Worm (Caenorhabditis elegans) whole organism, young adult: ENCODE results near the gene mrpl-40.

Experiments
- B0019.2 ChIP-seq: fragments of 200-800 bp; sonication (Bioruptor generic); conservative IDR thresholded peaks from 2 replicates; pipeline ENCODE4 v1.3.6; 2022; ENCODE audit warnings: missing genetic modification reagents, missing genetic modification characterization, missing compliant biosample characterization
- B0261.1 ChIP-seq: sonication (generic microtip); optimal IDR thresholded peaks from 2 replicates; lab custom pipeline; 2016; ENCODE audit warnings: mild to moderate bottlenecking, missing genetic modification characterization, moderate library complexity, missing compliant biosample characterization
- B0336.3 ChIP-seq: fragments of 200-800 bp; sonication (Bioruptor generic); IDR thresholded peaks from 2 replicates; pipeline ENCODE4 v1.3.6; 2022; ENCODE audit warnings: missing genetic modification characterization, missing compliant biosample characterization
- D2030.7 ChIP-seq: fragments of 200-800 bp; sonication (Bioruptor generic); IDR thresholded peaks from 2 replicates; pipeline ENCODE4 v1.3.6; 2022; ENCODE audit warnings: missing genetic modification reagents, missing genetic modification characterization, missing compliant biosample characterization
- F49E8.2 ChIP-seq: sonication (generic microtip); optimal IDR thresholded peaks from 3 replicates; lab custom pipeline; 2017; ENCODE audit warnings: missing genetic modification characterization, mild to moderate bottlenecking, missing compliant biosample characterization, antibody characterized with exemption, moderate library complexity; ENCODE audit not compliant: insufficient read depth
- F57C9.4 ChIP-seq: sonication (generic microtip); optimal IDR thresholded peaks from 2 replicates; lab custom pipeline; 2017; ENCODE audit warnings: mild to moderate bottlenecking, missing genetic modification characterization, missing compliant biosample characterization
- T07F8.4 ChIP-seq: sonication (generic microtip); optimal IDR thresholded peaks from 2 replicates; lab custom pipeline; 2016; ENCODE audit warnings: mild to moderate bottlenecking, missing genetic modification characterization, moderate library complexity, missing compliant biosample characterization
- T26A5.8 ChIP-seq: sonication (generic microtip); optimal IDR thresholded peaks from 2 replicates; lab custom pipeline; 2016; ENCODE audit warnings: missing genetic modification characterization, missing compliant biosample characterization
- Y53F4B.3 ChIP-seq: fragments of 200-800 bp; sonication (Bioruptor generic); IDR thresholded peaks from 2 replicates; pipeline ENCODE4 v1.3.6; 2022; ENCODE audit warnings: missing genetic modification reagents, missing genetic modification characterization, missing compliant biosample characterization
- Y53G8AR.9 ChIP-seq: fragments of 200-800 bp; sonication (Bioruptor generic); conservative IDR thresholded peaks from 2 replicates; pipeline ENCODE4 v1.3.6; 2022; ENCODE audit warnings: missing genetic modification reagents, missing genetic modification characterization, missing compliant biosample characterization
- Y95B8A.8 ChIP-seq: fragments of 200-800 bp; sonication (Bioruptor generic); IDR thresholded peaks from 2 replicates; pipeline ENCODE4 v1.3.6; 2022; ENCODE audit warnings: missing genetic modification reagents, missing genetic modification characterization, missing compliant biosample characterization
- akir-1 ChIP-seq: fragments of 200-800 bp; sonication (Bioruptor generic); optimal IDR thresholded peaks from 2 replicates; lab custom pipeline; 2018; ENCODE audit warnings: mild to moderate bottlenecking, missing genetic modification characterization, moderate library complexity, missing compliant biosample characterization
- atf-7 ChIP-seq: sonication (generic microtip); optimal IDR thresholded peaks from 2 replicates; lab custom pipeline; 2017; ENCODE audit warnings: mild to moderate bottlenecking, missing genetic modification characterization, missing compliant biosample characterization
- athp-1 ChIP-seq: sonication (generic microtip); optimal IDR thresholded peaks from 2 replicates; lab custom pipeline; 2017; ENCODE audit warnings: mild to moderate bottlenecking, missing genetic modification characterization, missing compliant biosample characterization
- attf-5 ChIP-seq: fragments of 200-800 bp; sonication (Bioruptor generic); optimal IDR thresholded peaks from 2 replicates; lab custom pipeline; 2018; ENCODE audit warnings: mild to moderate bottlenecking, missing genetic modification characterization, missing compliant biosample characterization
- ceh-27 ChIP-seq: fragments of 200-800 bp; sonication (Bioruptor generic); optimal IDR thresholded peaks from 2 replicates; lab custom pipeline; 2018; ENCODE audit warnings: mild to moderate bottlenecking, missing genetic modification characterization, moderate library complexity, missing compliant biosample characterization
- ceh-40 ChIP-seq: fragments of 200-800 bp; sonication (Bioruptor generic); IDR thresholded peaks from 2 replicates; pipeline ENCODE4 v1.3.6; 2022; ENCODE audit warnings: missing genetic modification characterization, missing compliant biosample characterization
- efl-1 ChIP-seq: fragments of 150-350 bp; optimal IDR thresholded peaks from 2 replicates; lab custom pipeline; 2014; ENCODE audit warnings: missing biosample characterization, missing genetic modification reagents, missing genetic modification characterization
- egl-18 ChIP-seq: fragments of 200-800 bp; sonication (Bioruptor generic); IDR thresholded peaks from 2 replicates; pipeline ENCODE4 v1.3.6; 2022; ENCODE audit warnings: missing genetic modification reagents, missing genetic modification characterization, missing compliant biosample characterization
- egl-44 ChIP-seq: fragments of 200-800 bp; sonication (Bioruptor generic); IDR thresholded peaks from 2 replicates; pipeline ENCODE4 v1.3.6; 2022; ENCODE audit warnings: missing genetic modification reagents, missing genetic modification characterization, missing compliant biosample characterization
- egrh-3 ChIP-seq: fragments of 200-800 bp; sonication (Bioruptor generic); IDR thresholded peaks from 2 replicates; pipeline ENCODE4 v1.3.6; 2022; ENCODE audit warnings: missing genetic modification reagents, missing genetic modification characterization, missing compliant biosample characterization
- ekl-4 ChIP-seq: fragments of 200-800 bp; sonication (Bioruptor generic); IDR thresholded peaks from 2 replicates; pipeline ENCODE4 v1.3.6; 2022; ENCODE audit warnings: missing genetic modification reagents, missing genetic modification characterization, missing compliant biosample characterization
- fkh-3 ChIP-seq: sonication (generic microtip); optimal IDR thresholded peaks from 2 replicates; lab custom pipeline; 2016; ENCODE audit warnings: mild to moderate bottlenecking, missing genetic modification characterization, missing compliant biosample characterization
- hlh-12 ChIP-seq: sonication (generic microtip); optimal IDR thresholded peaks from 2 replicates; lab custom pipeline; 2016; ENCODE audit warnings: missing genetic modification characterization, missing compliant biosample characterization
- hmg-1.2 ChIP-seq: fragments of 200-800 bp; sonication (Bioruptor generic); IDR thresholded peaks from 2 replicates; pipeline ENCODE4 v1.3.6; 2022; ENCODE audit warnings: missing genetic modification reagents, missing genetic modification characterization, missing compliant biosample characterization
- hmg-20 ChIP-seq: fragments of 200-800 bp; sonication (Bioruptor generic); IDR thresholded peaks from 2 replicates; pipeline ENCODE4 v1.3.6; 2022; ENCODE audit warnings: missing genetic modification reagents, missing genetic modification characterization, missing compliant biosample characterization
- hsf-1 ChIP-seq: fragments of 200-800 bp; sonication (Bioruptor generic); IDR thresholded peaks from 2 replicates; pipeline ENCODE4 v1.3.6; 2022; ENCODE audit warnings: missing genetic modification reagents, missing genetic modification characterization, missing compliant biosample characterization
- lag-1 ChIP-seq: fragments of 200-800 bp; sonication (Bioruptor generic); IDR thresholded peaks from 2 replicates; pipeline ENCODE4 v1.3.6; 2022; ENCODE audit warnings: missing genetic modification reagents, missing genetic modification characterization, missing compliant biosample characterization
- let-526 ChIP-seq: fragments of 200-800 bp; sonication (Bioruptor generic); IDR thresholded peaks from 2 replicates; pipeline ENCODE4 v1.3.6; 2022; ENCODE audit warnings: missing genetic modification reagents, missing genetic modification characterization, missing compliant biosample characterization
- let-607 ChIP-seq, 2 experiments: fragments of 200-800 bp in 1 of 2; sonication (Bioruptor generic) in 1 of 2; sonication (generic microtip) in 1 of 2; optimal IDR thresholded peaks; 2 replicates each; lab custom pipeline; 2016 to 2018; ENCODE audit warnings: mild to moderate bottlenecking in 2 of 2, missing compliant biosample characterization in 2 of 2, missing genetic modification characterization in 2 of 2, moderate library complexity in 2 of 2, missing genotype in 1 of 2
- lir-1 ChIP-seq: fragments of 200-800 bp; sonication (Bioruptor generic); conservative IDR thresholded peaks from 2 replicates; pipeline ENCODE4 v1.3.6; 2022; ENCODE audit warnings: missing genetic modification reagents, missing genetic modification characterization, missing compliant biosample characterization
- lsy-27 ChIP-seq: sonication (generic microtip); optimal IDR thresholded peaks from 2 replicates; lab custom pipeline; 2017; ENCODE audit warnings: missing genetic modification characterization, mild to moderate bottlenecking, missing compliant biosample characterization, antibody characterized with exemption, missing genotype, borderline replicate concordance; ENCODE audit not compliant: insufficient read depth
- madf-10 ChIP-seq: sonication (generic microtip); optimal IDR thresholded peaks from 2 replicates; lab custom pipeline; 2016; ENCODE audit warnings: mild to moderate bottlenecking, missing genetic modification characterization, missing compliant biosample characterization
- madf-6 ChIP-seq: fragments of 200-800 bp; sonication (Bioruptor generic); IDR thresholded peaks from 2 replicates; pipeline ENCODE4 v1.3.6; 2022; ENCODE audit warnings: missing genetic modification reagents, missing genetic modification characterization, missing compliant biosample characterization
- mcd-1 ChIP-seq: fragments of 200-800 bp; sonication (Bioruptor generic); IDR thresholded peaks from 2 replicates; pipeline ENCODE4 v1.3.6; 2022; ENCODE audit warnings: missing genetic modification reagents, missing genetic modification characterization, missing compliant biosample characterization
- nhr-80 ChIP-seq: sonication (generic microtip); optimal IDR thresholded peaks from 2 replicates; lab custom pipeline; 2016; ENCODE audit warnings: missing genetic modification characterization, missing compliant biosample characterization
- pbrm-1 ChIP-seq: fragments of 200-800 bp; sonication (Bioruptor generic); IDR thresholded peaks from 2 replicates; pipeline ENCODE4 v1.3.6; 2022; ENCODE audit warnings: missing genetic modification reagents, missing genetic modification characterization, missing compliant biosample characterization
- pha-4 ChIP-seq: fragments of 150-350 bp; sonication (generic microtip); optimal IDR thresholded peaks from 2 replicates; lab custom pipeline; 2014; ENCODE audit warnings: missing biosample characterization, missing genetic modification reagents, missing genetic modification characterization
- rec-8 ChIP-seq, 2 experiments: sonication (generic microtip); optimal IDR thresholded peaks; 2 replicates each; lab custom pipeline; 2016; ENCODE audit warnings: mild to moderate bottlenecking in 2 of 2, missing genetic modification characterization in 2 of 2, missing genetic modification reagents in 2 of 2, missing genotype in 2 of 2, missing biosample characterization in 1 of 2, missing compliant biosample characterization in 1 of 2, moderate library complexity in 1 of 2
- sdz-38 ChIP-seq: sonication (generic microtip); optimal IDR thresholded peaks from 2 replicates; lab custom pipeline; 2016; ENCODE audit warnings: missing genotype, missing genetic modification characterization, missing compliant biosample characterization
- snpc-1.3 ChIP-seq: sonication (generic microtip); optimal IDR thresholded peaks from 2 replicates; lab custom pipeline; 2017; ENCODE audit warnings: missing genetic modification characterization, mild to moderate bottlenecking, missing compliant biosample characterization, antibody characterized with exemption, moderate library complexity, missing genotype, missing genetic modification reagents; ENCODE audit not compliant: insufficient read depth
- snpc-4 ChIP-seq, 5 experiments: fragments of 150-350 bp in 1 of 5; sonication (generic microtip) in 4 of 5; optimal IDR thresholded peaks; 2 replicates each; lab custom pipeline; 2014 to 2018; ENCODE audit warnings: missing genetic modification characterization in 5 of 5, missing biosample characterization in 3 of 5, antibody characterized with exemption in 2 of 5, mild to moderate bottlenecking in 2 of 5, missing compliant biosample characterization in 2 of 5, missing genotype in 2 of 5, moderate library complexity in 2 of 5, missing genetic modification reagents in 1 of 5
- tbx-9 ChIP-seq: sonication (generic microtip); optimal IDR thresholded peaks from 2 replicates; lab custom pipeline; 2016; ENCODE audit warnings: borderline replicate concordance, missing genetic modification characterization, inconsistent platforms, missing compliant biosample characterization
- tlf-1 ChIP-seq: fragments of 200-800 bp; sonication (Bioruptor generic); optimal IDR thresholded peaks from 2 replicates; lab custom pipeline; 2018; ENCODE audit warnings: mild to moderate bottlenecking, missing genetic modification characterization, missing compliant biosample characterization
- ztf-18 ChIP-seq: sonication (generic microtip); optimal IDR thresholded peaks from 2 replicates; lab custom pipeline; 2016; ENCODE audit warnings: missing genotype, mild to moderate bottlenecking, missing genetic modification characterization, missing compliant biosample characterization

Gene mrpl-40

ce11 chrIII:86316-86715 is 1.0 kb upstream of the mrpl-40 start, which contains the start of gene attf-3 (continued):
- peak; percentile 48; the same call in 1 of the 2 replicates for TF ChIP-seq mcd-1 (GFP tag; lab: Robert Waterston, UW)
- TF ChIP-seq B0019.2 (GFP tag; lab: Robert Waterston, UW): peak; percentile 77
- peak; percentile 79 for TF ChIP-seq efl-1 (GFP tag; lab: Kevin White, UChicago)
- TF ChIP-seq let-607 (tag; optimal IDR thresholded peaks at IDR 0.05; lab: Kevin White, UChicago): no peak
- no peak for TF ChIP-seq rec-8 (tag; optimal IDR thresholded peaks at IDR 0.05; lab: Kevin White, UChicago)
- peak; percentile 95 for TF ChIP-seq D2030.7 (GFP tag; lab: Robert Waterston, UW)
- TF ChIP-seq akir-1 (GFP tag; lab: Kevin White, UChicago): no peak
- peak; percentile 13 for TF ChIP-seq ceh-27 (GFP tag; lab: Kevin White, UChicago)
- TF ChIP-seq snpc-4 (GFP tag; optimal IDR thresholded peaks at IDR 0.05; lab: Kevin White, UChicago): peak; percentile 30
- peak in 2 of 4 experiments; percentile 38 for TF ChIP-seq snpc-4 (tag; optimal IDR thresholded peaks at IDR 0.05; lab: Kevin White, UChicago)
- no peak for TF ChIP-seq tbx-9
- peak; percentile 59 for TF ChIP-seq F49E8.2 (tag; lab: Kevin White, UChicago)
- peak; percentile 94 for TF ChIP-seq hmg-1.2 (GFP tag; lab: Robert Waterston, UW)
- peak; percentile 48; the same call in 1 of the 2 replicates for TF ChIP-seq ekl-4 (GFP tag; lab: Robert Waterston, UW)
- TF ChIP-seq madf-6 (GFP tag; lab: Robert Waterston, UW): peak; percentile 78
- no peak for TF ChIP-seq hlh-12 (tag; lab: Kevin White, UChicago)
- 0 out of 2 replicates have a peak, but pooled peaks have one; percentile 30 for TF ChIP-seq B0336.3 (GFP tag; lab: Robert Waterston, UW)
- TF ChIP-seq madf-10: peak; percentile 54
- no peak for TF ChIP-seq Y53G8AR.9 (GFP tag; lab: Robert Waterston, UW)
- peak; percentile 36 for TF ChIP-seq snpc-1.3 (tag; lab: Kevin White, UChicago)
- TF ChIP-seq Y95B8A.8 (GFP tag; lab: Robert Waterston, UW): peak; percentile 50; the same call in 1 of the 2 replicates
- TF ChIP-seq egrh-3 (GFP tag; lab: Robert Waterston, UW): no peak
- TF ChIP-seq sdz-38 (tag; lab: Kevin White, UChicago): no peak
- TF ChIP-seq tlf-1 (GFP tag; lab: Kevin White, UChicago): peak; percentile 29

- no peak for TF ChIP-seq lag-1
- peak; percentile 32 for TF ChIP-seq ztf-18 (tag; lab: Kevin White, UChicago)
- peak; percentile 50 for TF ChIP-seq atf-7 (tag; lab: Kevin White, UChicago)
- TF ChIP-seq ceh-40 (GFP tag; lab: Robert Waterston, UW): 0 out of 2 replicates have a peak, but pooled peaks have one; percentile 41
- peak; percentile 63 for TF ChIP-seq tlf-1 (GFP tag; lab: Kevin White, UChicago)
- no peak for TF ChIP-seq lir-1 (GFP tag; lab: Robert Waterston, UW)
- peak; percentile 86 for TF ChIP-seq Y53G8AR.9 (GFP tag; lab: Robert Waterston, UW)
- peak; percentile 19 for TF ChIP-seq T07F8.4 (tag; lab: Kevin White, UChicago)
- TF ChIP-seq pha-4: no peak
- no peak for TF ChIP-seq egl-44 (GFP tag; lab: Robert Waterston, UW)
- no peak for TF ChIP-seq fkh-3 (tag; lab: Kevin White, UChicago)
- TF ChIP-seq efl-1 (GFP tag; lab: Kevin White, UChicago): peak; percentile 9
- no peak for TF ChIP-seq nhr-80
- TF ChIP-seq Y53F4B.3 (GFP tag; lab: Robert Waterston, UW): peak; percentile 68
- TF ChIP-seq lsy-27 (tag; lab: Kevin White, UChicago): peak; percentile 72
- TF ChIP-seq let-526 (GFP tag; lab: Robert Waterston, UW): no peak
- peak; percentile 42 for TF ChIP-seq T26A5.8 (tag; lab: Kevin White, UChicago)
- TF ChIP-seq hmg-20 (GFP tag; lab: Robert Waterston, UW): 0 out of 2 replicates have a peak, but pooled peaks have one; percentile 61
- peak; percentile 49; the same call in 1 of the 2 replicates for TF ChIP-seq hsf-1 (GFP tag; lab: Robert Waterston, UW)
- TF ChIP-seq F57C9.4 (tag; lab: Kevin White, UChicago): peak; percentile 74
- TF ChIP-seq egl-18 (GFP tag; lab: Robert Waterston, UW): no peak
- TF ChIP-seq athp-1 (tag; lab: Kevin White, UChicago): peak; percentile 73
- TF ChIP-seq attf-5 (GFP tag; lab: Kevin White, UChicago): peak; percentile 41
- TF ChIP-seq ekl-4 (GFP tag; lab: Robert Waterston, UW): peak; percentile 75
- peak; percentile 79 for TF ChIP-seq B0261.1 (tag; lab: Kevin White, UChicago)
- peak; percentile 79; the same call in 1 of the 2 replicates for TF ChIP-seq pbrm-1 (GFP tag; lab: Robert Waterston, UW)
These were observed 1.8 kb downstream of the mrpl-40 start for ce11 chrIII:89155-89554.
